Worm (Caenorhabditis elegans) whole organism, L3 larva: ENCODE results near the gene klf-3.

Source experiments
- ZK546.5 ChIP-seq: sonication (generic microtip); optimal IDR thresholded peaks from 2 replicates; lab custom pipeline; 2017; ENCODE audit warnings: missing biosample characterization, missing genetic modification characterization
- aly-2 ChIP-seq: fragments of 150-350 bp; optimal IDR thresholded peaks from 2 replicates; lab custom pipeline; 2014; ENCODE audit warnings: missing biosample characterization, missing genetic modification characterization
- ama-1 ChIP-seq: fragments of 150-350 bp; optimal IDR thresholded peaks from 2 replicates; lab custom pipeline; 2018
- ceh-16 ChIP-seq: sonication (generic microtip); optimal IDR thresholded peaks from 2 replicates; lab custom pipeline; 2017; ENCODE audit warnings: missing biosample characterization, missing genetic modification characterization
- ceh-28 ChIP-seq: fragments of 150-350 bp; optimal IDR thresholded peaks from 2 replicates; lab custom pipeline; 2014; ENCODE audit warnings: missing biosample characterization, missing genetic modification reagents, missing genetic modification characterization
- ceh-82 ChIP-seq: fragments of 150-350 bp; optimal IDR thresholded peaks from 2 replicates; lab custom pipeline; 2014; ENCODE audit warnings: missing biosample characterization, missing genetic modification characterization
- ceh-9 ChIP-seq: sonication (generic microtip); optimal IDR thresholded peaks from 2 replicates; lab custom pipeline; 2018; ENCODE audit warnings: missing biosample characterization, missing genetic modification characterization
- egl-27 ChIP-seq: sonication (generic microtip); optimal IDR thresholded peaks from 4 replicates; lab custom pipeline; 2017; ENCODE audit warnings: missing biosample characterization, missing genetic modification reagents, missing genetic modification characterization
- egl-5 ChIP-seq: fragments of 150-350 bp; optimal IDR thresholded peaks from 2 replicates; lab custom pipeline; 2017; ENCODE audit warnings: missing biosample characterization, missing genetic modification reagents, missing genetic modification characterization, inconsistent platforms
- elt-1 ChIP-seq: fragments of 150-350 bp; optimal IDR thresholded peaks from 2 replicates; lab custom pipeline; 2014; ENCODE audit warnings: missing biosample characterization, missing genetic modification characterization
- elt-2 ChIP-seq: sonication (generic microtip); optimal IDR thresholded peaks from 2 replicates; lab custom pipeline; 2016; ENCODE audit warnings: missing genetic modification reagents, mild to moderate bottlenecking, missing genetic modification characterization, missing compliant biosample characterization
- elt-3 ChIP-seq, 3 experiments: fragments of 150-350 bp in 1 of 3; sonication (generic microtip) in 2 of 3; optimal IDR thresholded peaks; 2 replicates in 2 of 3; 4 replicates in 1 of 3; lab custom pipeline; 2014 to 2017; ENCODE audit warnings: missing biosample characterization in 3 of 3, missing genetic modification characterization in 3 of 3
- eor-1 ChIP-seq, 2 experiments: fragments of 150-350 bp; optimal IDR thresholded peaks; 2 replicates each; lab custom pipeline; 2014 to 2018; ENCODE audit warnings: missing biosample characterization in 2 of 2, missing genetic modification characterization in 2 of 2
- fkh-10 ChIP-seq: sonication (generic microtip); optimal IDR thresholded peaks from 2 replicates; lab custom pipeline; 2017; ENCODE audit warnings: missing biosample characterization, missing genetic modification reagents, missing genetic modification characterization
- fkh-2 ChIP-seq: fragments of 150-350 bp; optimal IDR thresholded peaks from 2 replicates; lab custom pipeline; 2014; ENCODE audit warnings: missing biosample characterization, missing genetic modification reagents, missing genetic modification characterization
- fos-1 ChIP-seq: fragments of 150-350 bp; optimal IDR thresholded peaks from 2 replicates; lab custom pipeline; 2014; ENCODE audit warnings: missing biosample characterization, missing genetic modification characterization
- hmg-11 ChIP-seq: sonication (generic microtip); optimal IDR thresholded peaks from 2 replicates; lab custom pipeline; 2016; ENCODE audit warnings: missing genetic modification characterization, missing compliant biosample characterization
- jun-1 ChIP-seq: fragments of 150-350 bp; optimal IDR thresholded peaks from 2 replicates; lab custom pipeline; 2014; ENCODE audit warnings: missing biosample characterization, missing genetic modification reagents, missing genetic modification characterization
- lin-15B ChIP-seq: fragments of 150-350 bp; optimal IDR thresholded peaks from 2 replicates; lab custom pipeline; 2014; ENCODE audit warnings: missing biosample characterization, missing genetic modification characterization
- lin-39 ChIP-seq: fragments of 150-350 bp; optimal IDR thresholded peaks from 2 replicates; lab custom pipeline; 2018; ENCODE audit warnings: missing biosample characterization, missing genetic modification reagents, missing genetic modification characterization
- lsy-12 ChIP-seq: sonication (generic microtip); optimal IDR thresholded peaks from 2 replicates; lab custom pipeline; 2016; ENCODE audit warnings: mild to moderate bottlenecking, missing genetic modification characterization, missing compliant biosample characterization
- mdl-1 ChIP-seq: fragments of 150-350 bp; optimal IDR thresholded peaks from 2 replicates; lab custom pipeline; 2014; ENCODE audit warnings: missing biosample characterization, missing genetic modification characterization
- mml-1 ChIP-seq: fragments of 150-350 bp; sonication (generic microtip); optimal IDR thresholded peaks from 3 replicates; lab custom pipeline; 2014; ENCODE audit warnings: missing biosample characterization, missing genetic modification characterization
- nhr-11 ChIP-seq: fragments of 150-350 bp; optimal IDR thresholded peaks from 2 replicates; lab custom pipeline; 2014; ENCODE audit warnings: missing biosample characterization, missing genetic modification characterization
- nhr-23 ChIP-seq: fragments of 150-350 bp; optimal IDR thresholded peaks from 2 replicates; lab custom pipeline; 2014; ENCODE audit warnings: missing biosample characterization, missing genetic modification reagents, missing genetic modification characterization
- nhr-25 ChIP-seq: sonication (generic microtip); optimal IDR thresholded peaks from 2 replicates; lab custom pipeline; 2017; ENCODE audit warnings: missing biosample characterization, missing genetic modification characterization
- nhr-43 ChIP-seq: sonication (generic microtip); optimal IDR thresholded peaks from 2 replicates; lab custom pipeline; 2016; ENCODE audit warnings: mild to moderate bottlenecking, missing genetic modification characterization, missing compliant biosample characterization; ENCODE audit not compliant: poor library complexity, severe bottlenecking
- nhr-67 ChIP-seq: fragments of 150-350 bp; optimal IDR thresholded peaks from 2 replicates; lab custom pipeline; 2014; ENCODE audit warnings: missing biosample characterization, missing genetic modification characterization
- nhr-76 ChIP-seq: fragments of 150-350 bp; sonication (generic microtip); optimal IDR thresholded peaks from 5 replicates; lab custom pipeline; 2014; ENCODE audit warnings: missing biosample characterization, missing genetic modification characterization
- nhr-77 ChIP-seq: fragments of 150-350 bp; optimal IDR thresholded peaks from 2 replicates; lab custom pipeline; 2014; ENCODE audit warnings: missing biosample characterization, missing genetic modification characterization
- pha-4 ChIP-seq: fragments of 150-350 bp; optimal IDR thresholded peaks from 2 replicates; lab custom pipeline; 2014; ENCODE audit warnings: missing biosample characterization, missing genetic modification reagents, missing genetic modification characterization
- sea-2 ChIP-seq: fragments of 150-350 bp; sonication (generic microtip); optimal IDR thresholded peaks from 4 replicates; lab custom pipeline; 2014; ENCODE audit warnings: missing biosample characterization, missing genetic modification reagents, missing genetic modification characterization
- snpc-4 ChIP-seq: fragments of 150-350 bp; optimal IDR thresholded peaks from 2 replicates; lab custom pipeline; 2014; ENCODE audit warnings: missing biosample characterization, missing genetic modification characterization
- tbx-2 ChIP-seq: sonication (generic microtip); optimal IDR thresholded peaks from 2 replicates; lab custom pipeline; 2016; ENCODE audit warnings: mild to moderate bottlenecking, missing genetic modification characterization, missing compliant biosample characterization
- unc-62 ChIP-seq: fragments of 150-350 bp; sonication (generic microtip); optimal IDR thresholded peaks from 4 replicates; lab custom pipeline; 2014; ENCODE audit warnings: missing biosample characterization, missing genetic modification reagents, missing genetic modification characterization
- zag-1 ChIP-seq: fragments of 150-350 bp; optimal IDR thresholded peaks from 2 replicates; lab custom pipeline; 2014; ENCODE audit warnings: missing biosample characterization, missing genetic modification characterization
- ztf-11 ChIP-seq: fragments of 150-350 bp; optimal IDR thresholded peaks from 2 replicates; lab custom pipeline; 2014; ENCODE audit warnings: missing biosample characterization, missing genetic modification characterization

The klf-3 gene

DNA sequence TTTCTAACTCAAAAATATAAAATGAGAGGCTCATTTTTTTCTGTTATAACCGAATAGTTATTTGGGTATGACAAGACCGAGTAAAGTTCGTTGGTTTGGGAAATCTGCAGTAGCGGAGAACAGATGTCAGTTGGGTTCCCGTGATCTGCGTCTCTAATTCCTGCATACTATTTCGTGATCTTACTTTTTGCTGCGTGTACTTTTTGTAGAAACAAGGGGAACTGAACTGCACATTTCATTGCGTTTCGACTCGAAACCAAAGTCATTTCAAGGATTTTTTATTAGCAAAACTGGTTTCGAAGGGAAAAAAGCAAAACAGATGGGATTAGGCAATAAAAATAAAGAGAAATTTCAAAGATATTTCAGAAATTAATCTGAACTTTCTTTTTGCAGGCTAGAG lies 30.2 kb downstream of the klf-3 start:
- TF ChIP-seq elt-3 (tag; optimal IDR thresholded peaks at IDR 0.05; lab: Kevin White, UChicago): no peak
- no peak for TF ChIP-seq ceh-16 (tag; lab: Kevin White, UChicago)
- TF ChIP-seq mml-1 (tag; lab: Kevin White, UChicago): no peak
- TF ChIP-seq nhr-11 (tag; lab: Kevin White, UChicago): no peak
- TF ChIP-seq lsy-12 (tag; lab: Kevin White, UChicago): no peak
- TF ChIP-seq ama-1: no peak
- TF ChIP-seq ceh-9 (tag; lab: Kevin White, UChicago): no peak
- TF ChIP-seq elt-1: no peak
- no peak for TF ChIP-seq nhr-25 (tag; lab: Kevin White, UChicago)
- no peak for TF ChIP-seq zag-1 (tag; lab: Kevin White, UChicago)
- TF ChIP-seq egl-27: no peak
- TF ChIP-seq aly-2 (tag; lab: Kevin White, UChicago): no peak
- no peak for TF ChIP-seq ceh-82
- no peak for TF ChIP-seq nhr-43 (tag; lab: Kevin White, UChicago)

DNA sequence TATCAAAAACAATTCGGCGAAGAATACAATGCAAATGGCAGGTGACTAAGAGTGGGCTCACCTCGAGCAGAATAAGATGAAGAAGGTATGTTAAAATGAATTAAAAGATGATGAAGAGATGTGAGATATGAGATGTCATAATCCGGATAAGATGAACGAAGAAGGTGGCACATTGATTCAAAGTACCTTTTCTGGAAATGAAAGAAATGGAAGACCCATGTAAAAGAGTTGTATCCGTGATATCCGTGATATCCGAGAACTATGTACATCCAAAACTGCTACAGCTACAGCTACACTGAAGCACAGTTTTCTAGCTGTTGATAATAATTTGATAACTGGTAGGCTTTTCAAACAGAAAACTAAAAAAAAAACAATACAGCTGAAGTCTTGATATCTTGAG lies 32.3 kb downstream of the klf-3 start, which contains the start of gene oig-8:
Gene oig-8 (minus strand): TSS at position 101 of the 400 bp plus-strand sequence.
- TF ChIP-seq ceh-9 (tag; lab: Kevin White, UChicago) (no peak), snpc-4 (tag; lab: Kevin White, UChicago) (no peak), lsy-12 (tag; lab: Kevin White, UChicago) (no peak), tbx-2 (tag; lab: Kevin White, UChicago) (no peak), eor-1 (tag; optimal IDR thresholded peaks at IDR 0.05; lab: Kevin White, UChicago) (no peak), mdl-1 (tag; lab: Kevin White, UChicago) (no peak), nhr-43 (tag; lab: Kevin White, UChicago) (no peak), hmg-11 (tag; lab: Kevin White, UChicago) (no peak), unc-62 (GFP tag; lab: Kevin White, UChicago) (no peak), aly-2 (tag; lab: Kevin White, UChicago) (no peak), elt-2 (tag; lab: Kevin White, UChicago) (no peak), lin-15B (tag; lab: Kevin White, UChicago) (no peak), nhr-23 (no peak), fos-1 (tag; lab: Kevin White, UChicago) (no peak), ztf-11 (tag; lab: Kevin White, UChicago) (no peak), fkh-10 (no peak)

DNA sequence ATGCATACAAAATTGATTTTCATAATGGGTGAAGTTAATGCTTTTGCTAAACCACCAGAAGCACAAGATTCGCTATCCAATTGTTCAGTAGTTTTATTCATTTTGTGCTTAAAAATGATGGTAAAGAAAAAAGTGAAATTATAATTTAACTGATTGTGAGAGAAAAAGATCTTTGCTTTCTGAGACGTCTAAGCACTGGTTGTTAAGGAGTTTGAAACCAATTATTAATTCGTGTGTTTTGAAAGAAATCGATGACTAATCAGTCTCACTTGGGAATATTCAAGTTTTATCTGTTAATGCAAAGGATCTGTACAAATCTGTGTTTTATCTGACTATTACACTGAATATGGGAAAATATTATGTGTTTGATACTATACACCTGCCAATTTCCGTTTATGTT lies 35.0 kb downstream of the klf-3 start, which contains the start of gene sra-26:
Gene sra-26 (minus strand): TSS at position 101 of the 400 bp plus-strand sequence.
- TF ChIP-seq nhr-76 (tag; lab: Kevin White, UChicago) (no peak), nhr-67 (tag; lab: Kevin White, UChicago) (no peak), nhr-77 (tag; lab: Kevin White, UChicago) (no peak), lin-39 (no peak), mml-1 (tag; lab: Kevin White, UChicago) (no peak), ztf-11 (tag; lab: Kevin White, UChicago) (no peak)

DNA sequence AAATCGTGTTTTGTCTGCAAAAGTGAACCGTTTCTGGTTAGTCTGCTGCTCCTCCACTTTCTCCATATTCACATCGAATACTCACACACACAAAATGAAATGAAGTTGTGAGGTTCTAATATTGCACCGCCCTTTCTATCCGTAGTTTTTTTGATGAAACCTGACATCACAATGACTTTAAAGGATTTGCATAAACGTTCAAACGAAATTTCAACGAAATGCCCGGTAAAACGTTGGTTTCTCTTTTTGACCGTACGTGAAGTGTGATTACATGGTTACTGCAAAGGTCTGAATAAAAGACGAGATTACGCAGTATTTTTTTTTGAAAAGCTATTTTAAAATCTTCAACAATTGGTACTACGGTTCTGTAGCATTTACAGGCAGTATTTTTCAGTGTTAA lies 37.6 kb downstream of the klf-3 start, which contains the start of gene T19D12.9:
Gene T19D12.9 (minus strand): TSS at position 101 of the 400 bp plus-strand sequence.
- no peak for TF ChIP-seq jun-1
- TF ChIP-seq egl-27: no peak
- TF ChIP-seq fkh-2 (tag; lab: Kevin White, UChicago): no peak
- TF ChIP-seq snpc-4 (tag; lab: Kevin White, UChicago): no peak
- no peak for TF ChIP-seq lin-39
- no peak for TF ChIP-seq mml-1 (tag; lab: Kevin White, UChicago)
- TF ChIP-seq nhr-23: no peak
- TF ChIP-seq unc-62 (GFP tag; lab: Kevin White, UChicago): no peak
- no peak for TF ChIP-seq ceh-28 (tag; lab: Kevin White, UChicago)
- no peak for TF ChIP-seq eor-1 (tag; optimal IDR thresholded peaks at IDR 0.05; lab: Kevin White, UChicago)
- no peak for TF ChIP-seq ZK546.5 (tag; lab: Kevin White, UChicago)
- TF ChIP-seq egl-5 (tag; lab: Kevin White, UChicago): no peak
- no peak for TF ChIP-seq sea-2 (GFP tag; lab: Kevin White, UChicago)
- no peak for TF ChIP-seq pha-4 (tag; lab: Kevin White, UChicago)
